Worm (Caenorhabditis elegans) whole organism, early embryonic: Measurements from ENCODE around the gene C17C3.15.
"Not testable (repeated sequence)": the region's sequence is repeated elsewhere in the genome, so short reads cannot be mapped to it uniquely, and the experiment has no call there.

Source experiments
- B0310.2 ChIP-seq: sonication (generic microtip); optimal IDR thresholded peaks from 2 replicates; lab custom pipeline; 2016; ENCODE audit warnings: mild to moderate bottlenecking, missing genetic modification characterization, missing compliant biosample characterization
- F13C5.2 ChIP-seq: sonication (generic microtip); optimal IDR thresholded peaks from 2 replicates; lab custom pipeline; 2017; ENCODE audit warnings: mild to moderate bottlenecking, missing genetic modification characterization, inconsistent platforms, missing compliant biosample characterization
- aly-1 ChIP-seq: sonication (generic microtip); optimal IDR thresholded peaks from 2 replicates; lab custom pipeline; 2016; ENCODE audit warnings: missing genetic modification characterization, missing compliant biosample characterization
- ama-1 ChIP-seq: fragments of 150-350 bp; optimal IDR thresholded peaks from 2 replicates; lab custom pipeline; 2014
- ceh-13 ChIP-seq: fragments of 200-800 bp; sonication (Bioruptor generic); optimal IDR thresholded peaks from 2 replicates; lab custom pipeline; 2018; ENCODE audit warnings: mild to moderate bottlenecking, missing genetic modification characterization, missing compliant biosample characterization
- ceh-36 ChIP-seq: sonication (generic microtip); optimal IDR thresholded peaks from 2 replicates; lab custom pipeline; 2016; ENCODE audit warnings: missing genetic modification characterization, inconsistent platforms, missing compliant biosample characterization
- ets-7 ChIP-seq: sonication (generic microtip); optimal IDR thresholded peaks from 2 replicates; lab custom pipeline; 2016; ENCODE audit warnings: missing genotype, missing genetic modification characterization, missing compliant biosample characterization
- flt-1 ChIP-seq: fragments of 200-800 bp; sonication (Bioruptor generic); IDR thresholded peaks from 2 replicates; pipeline ENCODE4 v1.3.6; 2022; ENCODE audit warnings: missing genetic modification characterization, missing compliant biosample characterization
- hmbx-1 ChIP-seq: sonication (generic microtip); optimal IDR thresholded peaks from 2 replicates; lab custom pipeline; 2016; ENCODE audit warnings: mild to moderate bottlenecking, missing genetic modification characterization, missing compliant biosample characterization
- hmg-4 ChIP-seq: fragments of 200-800 bp; sonication (Bioruptor generic); optimal IDR thresholded peaks from 2 replicates; lab custom pipeline; 2018; ENCODE audit warnings: mild to moderate bottlenecking, missing genetic modification characterization, missing compliant biosample characterization
- hnd-1 ChIP-seq: sonication (generic microtip); optimal IDR thresholded peaks from 2 replicates; lab custom pipeline; 2016; ENCODE audit warnings: missing genetic modification characterization, missing compliant biosample characterization
- pes-1 ChIP-seq: fragments of 200-800 bp; sonication (Bioruptor generic); IDR thresholded peaks from 2 replicates; pipeline ENCODE4 v1.3.6; 2022; ENCODE audit warnings: missing genetic modification reagents, missing genetic modification characterization, missing compliant biosample characterization
- scrt-1 ChIP-seq: fragments of 200-800 bp; sonication (Bioruptor generic); IDR thresholded peaks from 2 replicates; pipeline ENCODE4 v1.3.6; 2022; ENCODE audit warnings: missing genetic modification characterization, missing compliant biosample characterization
- sea-1 ChIP-seq: fragments of 200-800 bp; sonication (Bioruptor generic); conservative IDR thresholded peaks from 2 replicates; pipeline ENCODE4 v1.3.6; 2022; ENCODE audit warnings: missing genetic modification characterization, missing compliant biosample characterization
- tbx-11 ChIP-seq: fragments of 200-800 bp; sonication (Bioruptor generic); IDR thresholded peaks from 2 replicates; pipeline ENCODE4 v1.3.6; 2022; ENCODE audit warnings: missing genetic modification characterization, missing compliant biosample characterization
- tbx-37 ChIP-seq: fragments of 200-800 bp; sonication (Bioruptor generic); conservative IDR thresholded peaks from 2 replicates; pipeline ENCODE4 v1.3.6; 2022; ENCODE audit warnings: missing genetic modification reagents, missing genetic modification characterization, missing compliant biosample characterization
- tra-4 ChIP-seq: sonication (generic microtip); optimal IDR thresholded peaks from 2 replicates; lab custom pipeline; 2017; ENCODE audit warnings: missing genetic modification characterization, missing compliant biosample characterization

C17C3.15 gene

DNA sequence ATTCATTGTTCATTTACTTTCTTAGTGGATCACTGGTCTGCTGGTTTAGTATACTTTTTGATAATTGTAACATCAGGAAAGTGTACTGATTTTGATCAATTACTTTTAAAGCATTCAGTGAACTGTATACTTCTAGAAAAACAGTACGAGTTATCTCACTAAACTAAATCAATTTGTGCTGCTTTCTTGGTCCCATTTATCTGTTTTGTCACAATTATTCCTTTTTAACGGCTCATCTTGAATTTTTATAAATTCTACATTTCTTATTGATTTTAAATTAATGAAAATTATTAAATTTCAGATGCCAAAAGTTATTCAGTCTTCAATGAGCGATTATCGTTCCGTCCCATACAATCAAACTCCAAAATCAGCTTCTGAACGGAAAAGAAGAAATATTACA is 35.5 kb upstream of the C17C3.15 start, which contains the start of gene hlh-25:
Gene hlh-25 (plus strand): TSS at position 301 of the 400 bp plus-strand sequence.
- TF ChIP-seq scrt-1 (GFP tag; lab: Robert Waterston, UW); ama-1 (lab: Kevin White, UChicago); aly-1 (tag; lab: Kevin White, UChicago): not testable (repeated sequence)

DNA sequence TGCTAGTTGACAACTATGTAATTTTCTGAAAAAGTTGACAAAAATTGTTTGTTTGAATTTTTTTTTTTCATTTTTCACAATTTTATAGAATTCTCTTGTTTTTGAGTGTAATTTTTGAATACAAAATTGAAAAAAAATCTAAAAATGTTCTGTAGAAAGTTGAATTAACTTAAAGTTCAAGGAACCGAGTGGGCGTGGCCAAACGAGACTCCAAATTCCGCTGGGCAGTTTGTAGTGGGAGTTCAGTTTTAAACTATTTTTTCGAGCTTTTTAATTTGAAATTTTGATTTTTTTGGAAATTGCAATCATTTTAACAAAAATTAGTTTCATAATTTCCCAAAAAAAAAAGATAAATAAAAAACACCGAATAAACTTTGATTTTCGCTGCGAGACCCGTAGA is 33.4 kb upstream of the C17C3.15 start:
- TF ChIP-seq pes-1 (no peak), aly-1 (tag; lab: Kevin White, UChicago) (no peak), tbx-37 (no peak), hmbx-1 (tag; lab: Kevin White, UChicago) (no peak), tra-4 (tag; lab: Kevin White, UChicago) (no peak), flt-1 (GFP tag; lab: Robert Waterston, UW) (no peak), hmg-4 (no peak), ets-7 (tag; lab: Kevin White, UChicago) (no peak), tbx-11 (GFP tag; lab: Robert Waterston, UW) (no peak)

DNA sequence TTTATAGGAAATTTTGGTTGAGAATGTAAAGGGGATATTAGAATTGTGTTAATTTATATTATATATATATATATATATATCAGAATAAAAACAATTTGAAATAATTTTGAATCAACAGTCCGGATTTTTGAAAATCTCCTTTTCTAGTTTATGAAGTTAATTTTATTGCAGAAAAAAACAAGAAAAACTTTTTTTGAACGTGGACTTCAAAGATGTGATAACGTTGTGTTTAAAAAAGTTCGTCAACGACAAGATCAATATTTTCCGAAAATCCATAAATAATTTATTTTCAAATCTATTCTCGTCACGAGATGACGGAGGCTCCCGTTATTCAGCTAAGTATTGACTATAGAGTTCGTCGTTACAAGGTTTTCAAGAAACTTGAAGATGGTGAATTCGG is 32.9 kb upstream of the C17C3.15 start, which contains the start of gene C17C3.11:
Gene C17C3.11 (plus strand): TSS at position 301 of the 400 bp plus-strand sequence.
- TF ChIP-seq tbx-11 (GFP tag; lab: Robert Waterston, UW) (no peak), scrt-1 (GFP tag; lab: Robert Waterston, UW) (no peak), sea-1 (GFP tag; lab: Robert Waterston, UW) (no peak), ama-1 (lab: Kevin White, UChicago) (no peak)

DNA sequence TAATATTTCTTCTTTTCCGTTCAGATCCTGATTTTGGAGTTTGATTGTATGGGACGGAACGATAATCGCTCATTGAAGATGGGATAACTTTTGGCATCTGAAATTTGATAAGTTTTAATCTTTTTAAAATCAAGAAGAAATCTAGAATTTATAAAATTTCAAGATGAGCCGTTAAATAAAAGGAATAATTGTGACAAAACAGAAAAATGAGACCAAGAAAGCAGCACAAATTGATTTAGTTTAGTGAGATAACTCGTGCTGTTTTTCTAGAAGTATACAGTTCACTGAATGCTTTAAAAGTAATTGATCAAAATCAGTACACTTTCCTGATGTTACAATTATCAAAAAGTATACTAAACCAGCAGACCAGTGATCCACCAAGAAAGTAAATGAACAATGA is 30.3 kb upstream of the C17C3.15 start, which contains the start of gene hlh-27:
Gene hlh-27 (minus strand): TSS at position 101 of the 400 bp plus-strand sequence.
- not testable (repeated sequence) for TF ChIP-seq ets-7, tra-4, B0310.2 (tag; lab: Kevin White, UChicago)

DNA sequence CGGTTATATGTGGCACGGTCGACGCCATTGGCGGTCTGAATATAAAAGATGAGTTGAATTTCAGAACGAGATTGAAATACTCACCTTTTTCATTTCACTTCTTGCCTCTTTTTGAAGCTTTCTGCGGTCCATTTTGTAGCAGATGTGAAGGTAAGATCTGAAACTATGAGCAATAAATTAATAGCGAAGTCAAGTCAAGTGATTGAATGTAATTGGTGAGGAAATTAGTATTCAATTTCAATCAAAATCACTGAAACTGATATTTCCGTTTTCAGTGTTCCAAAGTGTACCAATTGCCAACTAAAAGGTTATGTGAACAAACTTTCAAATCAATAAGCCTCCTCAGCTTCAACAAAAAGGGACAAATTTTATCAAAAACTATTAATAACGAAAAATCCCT is 28.8 kb upstream of the C17C3.15 start, which contains the start of gene C17C3.24:
Gene C17C3.24 (minus strand): TSS at position 101 of the 400 bp plus-strand sequence.
- no peak for TF ChIP-seq flt-1 (GFP tag; lab: Robert Waterston, UW)
- TF ChIP-seq ets-7 (tag; lab: Kevin White, UChicago): no peak
- no peak for TF ChIP-seq F13C5.2 (tag; lab: Kevin White, UChicago)
- TF ChIP-seq ceh-36 (tag; lab: Kevin White, UChicago): no peak
- no peak for TF ChIP-seq scrt-1 (GFP tag; lab: Robert Waterston, UW)
- no peak for TF ChIP-seq pes-1
- TF ChIP-seq hmg-4: no peak
- TF ChIP-seq B0310.2 (tag; lab: Kevin White, UChicago): no peak
- TF ChIP-seq tbx-11 (GFP tag; lab: Robert Waterston, UW): no peak

DNA sequence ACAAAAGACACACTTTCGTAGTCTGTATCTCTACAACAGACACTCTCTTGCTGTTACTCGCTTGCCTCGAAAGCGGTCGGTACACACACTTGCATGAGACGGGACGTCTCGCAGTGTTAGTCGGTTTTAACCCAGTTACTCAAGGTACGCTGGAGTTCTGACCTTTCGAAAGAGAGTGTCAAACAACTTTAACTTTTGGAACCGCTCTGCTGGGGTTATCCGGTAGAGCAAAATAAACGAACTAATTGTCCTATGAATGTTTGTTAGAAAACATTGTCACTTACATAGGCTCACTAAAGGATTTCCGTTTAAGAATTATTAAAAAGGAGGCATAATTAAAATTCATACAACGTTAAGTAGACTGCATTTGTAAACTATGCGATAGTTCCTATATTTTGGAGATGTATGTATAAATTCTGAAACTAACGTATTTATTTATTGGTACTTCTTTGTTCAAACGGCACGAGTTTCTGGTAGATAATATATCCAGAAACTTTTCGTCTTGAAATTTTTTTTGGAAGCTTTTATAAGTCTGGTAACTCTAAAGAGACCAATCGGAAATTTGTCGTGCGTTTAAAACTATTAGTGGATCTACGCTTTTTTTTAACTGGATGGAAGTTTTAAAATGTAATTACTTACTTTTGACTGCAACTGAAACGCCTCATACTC is 26.8 kb upstream of the C17C3.15 start:
- peak; percentile 59 for TF ChIP-seq hnd-1 (tag; lab: Kevin White, UChicago)
- TF ChIP-seq pes-1: peak; percentile 78
- TF ChIP-seq ama-1 (lab: Kevin White, UChicago): peak; percentile 100
- TF ChIP-seq ets-7 (tag; lab: Kevin White, UChicago): peak; percentile 77
- peak; percentile 85 for TF ChIP-seq tbx-11 (GFP tag; lab: Robert Waterston, UW)
- TF ChIP-seq ceh-36 (tag; lab: Kevin White, UChicago): peak; percentile 85
- TF ChIP-seq sea-1 (GFP tag; lab: Robert Waterston, UW): peak; percentile 90
- peak; percentile 95 for TF ChIP-seq F13C5.2 (tag; lab: Kevin White, UChicago)
- TF ChIP-seq aly-1 (tag; lab: Kevin White, UChicago): no peak
- peak; percentile 78 for TF ChIP-seq scrt-1 (GFP tag; lab: Robert Waterston, UW)
- TF ChIP-seq hmbx-1 (tag; lab: Kevin White, UChicago): peak; percentile 83
- peak; percentile 88 for TF ChIP-seq tra-4 (tag; lab: Kevin White, UChicago)
- peak; percentile 90 for TF ChIP-seq hmg-4
- TF ChIP-seq B0310.2 (tag; lab: Kevin White, UChicago): peak; percentile 91
- peak; percentile 30 for TF ChIP-seq ceh-13 (GFP tag; lab: Kevin White, UChicago)
- TF ChIP-seq flt-1 (GFP tag; lab: Robert Waterston, UW): peak; percentile 60; the same call in 1 of the 2 replicates
- TF ChIP-seq tbx-37: peak; percentile 59

DNA sequence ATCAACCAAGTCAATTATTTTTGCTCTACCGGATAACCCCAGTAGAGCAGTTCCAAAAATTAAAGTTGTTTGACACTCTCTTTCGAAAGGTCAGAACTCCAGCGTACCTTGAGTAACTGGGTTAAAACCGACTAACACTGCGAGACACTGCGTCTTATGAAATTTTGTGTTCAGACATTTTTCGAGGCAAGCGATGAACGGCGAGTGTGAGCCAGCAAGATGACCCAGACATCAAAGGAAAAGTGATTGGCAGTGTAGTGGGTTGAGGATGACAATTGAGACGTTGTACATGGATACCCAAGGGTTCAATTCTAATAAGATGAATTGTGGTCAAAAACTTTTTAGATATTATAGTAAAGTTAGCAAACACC is 26.3 kb upstream of the C17C3.15 start:
- TF ChIP-seq scrt-1 (GFP tag; lab: Robert Waterston, UW) (no peak), aly-1 (tag; lab: Kevin White, UChicago) (no peak), hmbx-1 (tag; lab: Kevin White, UChicago) (no peak), ceh-36 (tag; lab: Kevin White, UChicago) (no peak), B0310.2 (tag; lab: Kevin White, UChicago) (no peak), ceh-13 (GFP tag; lab: Kevin White, UChicago) (no peak), sea-1 (GFP tag; lab: Robert Waterston, UW) (no peak), ama-1 (lab: Kevin White, UChicago) (no peak), tra-4 (tag; lab: Kevin White, UChicago) (no peak), pes-1 (no peak), F13C5.2 (tag; lab: Kevin White, UChicago) (no peak), ets-7 (tag; lab: Kevin White, UChicago) (no peak), tbx-37 (no peak), hnd-1 (tag; lab: Kevin White, UChicago) (no peak), flt-1 (GFP tag; lab: Robert Waterston, UW) (no peak), tbx-11 (GFP tag; lab: Robert Waterston, UW) (no peak), hmg-4 (no peak)
